Worm (Caenorhabditis elegans) whole organism, midembryonic: ENCODE results near the gene F53E2.2.

Source experiments
- T22C8.4 ChIP-seq: fragments of 200-800 bp; sonication (Bioruptor generic); IDR thresholded peaks from 2 replicates; pipeline ENCODE4 v1.3.6; 2022; ENCODE audit warnings: missing genetic modification characterization, missing compliant biosample characterization
- cog-1 ChIP-seq: sonication (generic microtip); optimal IDR thresholded peaks from 2 replicates; lab custom pipeline; 2016; ENCODE audit warnings: missing genetic modification characterization, missing compliant biosample characterization
- flt-1 ChIP-seq: fragments of 200-800 bp; sonication (Bioruptor generic); IDR thresholded peaks from 2 replicates; pipeline ENCODE4 v1.3.6; 2022; ENCODE audit warnings: missing genetic modification characterization, missing compliant biosample characterization
- klf-2 ChIP-seq: fragments of 200-800 bp; sonication (Bioruptor generic); conservative IDR thresholded peaks from 2 replicates; pipeline ENCODE4 v1.3.6; 2022; ENCODE audit warnings: missing genetic modification reagents, missing genetic modification characterization, missing compliant biosample characterization
- med-1 ChIP-seq: sonication (generic microtip); optimal IDR thresholded peaks from 2 replicates; lab custom pipeline; 2017; ENCODE audit warnings: missing genetic modification characterization, mild to moderate bottlenecking, missing compliant biosample characterization, antibody characterized with exemption, missing genetic modification reagents; ENCODE audit not compliant: insufficient read depth
- ref-1 ChIP-seq: fragments of 200-800 bp; sonication (Bioruptor generic); conservative IDR thresholded peaks from 2 replicates; pipeline ENCODE4 v1.3.6; 2022; ENCODE audit warnings: missing genetic modification reagents, missing genetic modification characterization, missing compliant biosample characterization
- tab-1 ChIP-seq: fragments of 200-800 bp; sonication (Bioruptor generic); IDR thresholded peaks from 2 replicates; pipeline ENCODE4 v1.3.6; 2022; ENCODE audit warnings: missing genetic modification characterization, missing compliant biosample characterization
- ztf-23 ChIP-seq: fragments of 200-800 bp; sonication (Bioruptor generic); IDR thresholded peaks from 2 replicates; pipeline ENCODE4 v1.3.6; 2022; ENCODE audit warnings: missing genetic modification reagents, missing genetic modification characterization, missing compliant biosample characterization
- ztf-29 ChIP-seq: fragments of 200-800 bp; sonication (Bioruptor generic); IDR thresholded peaks from 2 replicates; pipeline ENCODE4 v1.3.6; 2022; ENCODE audit warnings: missing genetic modification reagents, missing genetic modification characterization, missing compliant biosample characterization

Gene F53E2.2

DNA sequence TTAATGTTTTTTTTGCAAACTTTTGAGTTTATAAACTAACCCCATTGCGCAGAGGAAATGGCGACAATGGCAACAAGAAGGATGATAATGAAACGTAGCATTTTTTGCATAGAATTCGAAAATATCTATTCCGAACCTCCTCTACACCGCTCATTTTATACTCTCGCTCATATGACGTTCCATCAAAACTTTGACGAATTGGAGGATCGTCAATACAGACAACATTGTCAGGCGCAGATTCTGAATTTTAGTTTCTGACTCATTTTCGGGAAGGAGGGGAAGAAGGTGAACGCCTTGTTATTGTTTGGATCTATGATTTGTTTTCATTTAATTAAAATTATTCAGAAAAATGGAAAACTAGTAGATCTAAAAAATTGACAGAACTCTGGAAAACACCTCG, 30.7 kb upstream of the F53E2.2 start, which contains the start of gene cnc-1:
Gene cnc-1, minus strand, starts transcription at position 101 of the 400 bp plus-strand sequence.
- TF ChIP-seq flt-1 (GFP tag; lab: Robert Waterston, UW) (no peak), klf-2 (no peak), T22C8.4 (no peak), ztf-29 (GFP tag; lab: Robert Waterston, UW) (no peak), cog-1 (tag; lab: Kevin White, UChicago) (no peak), med-1 (no peak), ztf-23 (GFP tag; lab: Robert Waterston, UW) (no peak), tab-1 (GFP tag; lab: Robert Waterston, UW) (no peak), ref-1 (GFP tag; lab: Robert Waterston, UW) (no peak)

DNA sequence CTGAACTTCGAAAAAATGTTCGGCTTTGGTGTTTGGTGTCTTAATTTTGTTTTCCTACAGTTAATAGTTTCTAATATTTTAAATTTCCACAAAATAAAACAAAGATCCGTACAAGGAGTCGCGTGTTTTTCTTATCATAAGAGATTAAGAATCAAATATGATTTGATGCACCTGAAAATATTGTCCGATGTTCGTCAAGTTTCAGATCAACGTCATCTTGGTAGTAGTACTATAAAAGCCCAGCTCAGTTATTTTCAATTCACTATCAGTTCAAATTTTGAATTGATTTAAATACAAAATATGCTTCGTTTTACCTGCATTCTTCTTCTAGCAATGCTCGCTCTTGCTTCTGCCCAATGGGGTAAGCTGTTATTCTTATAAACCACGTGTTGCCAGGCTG, 29.8 kb upstream of the F53E2.2 start, which contains the start of gene cnc-5:
Gene cnc-5, plus strand, starts transcription at position 301 of the 400 bp plus-strand sequence.
- TF ChIP-seq flt-1 (GFP tag; lab: Robert Waterston, UW) = no peak
- TF ChIP-seq cog-1 (tag; lab: Kevin White, UChicago) = no peak
- no peak for TF ChIP-seq ztf-23 (GFP tag; lab: Robert Waterston, UW)
- TF ChIP-seq ztf-29 (GFP tag; lab: Robert Waterston, UW) = no peak
- TF ChIP-seq klf-2 = no peak
- no peak for TF ChIP-seq med-1
- TF ChIP-seq tab-1 (GFP tag; lab: Robert Waterston, UW) = no peak
- no peak for TF ChIP-seq ref-1 (GFP tag; lab: Robert Waterston, UW)
- no peak for TF ChIP-seq T22C8.4

DNA sequence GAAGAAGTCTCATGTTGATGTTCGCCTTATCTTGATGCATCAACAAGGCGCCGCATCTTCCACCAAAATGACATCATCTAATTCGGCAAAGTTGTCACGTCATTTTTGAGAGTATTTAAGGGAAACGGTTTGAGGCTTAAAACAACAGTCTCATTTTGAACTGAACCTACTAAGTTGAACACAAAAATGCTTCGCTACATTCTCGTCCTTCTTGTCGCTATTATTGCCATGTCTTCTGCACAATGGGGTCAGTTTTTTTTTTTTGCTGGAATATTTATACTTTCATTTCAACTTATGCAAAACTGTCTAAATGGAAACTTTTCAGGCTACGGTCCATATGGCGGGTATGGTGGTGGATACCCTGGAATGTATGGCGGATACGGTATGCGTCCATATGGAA, 27.8 kb upstream of the F53E2.2 start, which contains the start of gene cnc-4:
Gene cnc-4, plus strand, starts transcription at position 117 of the 400 bp plus-strand sequence.
- no peak for TF ChIP-seq flt-1 (GFP tag; lab: Robert Waterston, UW)
- TF ChIP-seq tab-1 (GFP tag; lab: Robert Waterston, UW) = no peak
- no peak for TF ChIP-seq ztf-23 (GFP tag; lab: Robert Waterston, UW)
- no peak for TF ChIP-seq T22C8.4
- no peak for TF ChIP-seq med-1
- TF ChIP-seq ztf-29 (GFP tag; lab: Robert Waterston, UW) = no peak
- TF ChIP-seq cog-1 (tag; lab: Kevin White, UChicago) = no peak
- no peak for TF ChIP-seq klf-2
- TF ChIP-seq ref-1 (GFP tag; lab: Robert Waterston, UW) = no peak

DNA sequence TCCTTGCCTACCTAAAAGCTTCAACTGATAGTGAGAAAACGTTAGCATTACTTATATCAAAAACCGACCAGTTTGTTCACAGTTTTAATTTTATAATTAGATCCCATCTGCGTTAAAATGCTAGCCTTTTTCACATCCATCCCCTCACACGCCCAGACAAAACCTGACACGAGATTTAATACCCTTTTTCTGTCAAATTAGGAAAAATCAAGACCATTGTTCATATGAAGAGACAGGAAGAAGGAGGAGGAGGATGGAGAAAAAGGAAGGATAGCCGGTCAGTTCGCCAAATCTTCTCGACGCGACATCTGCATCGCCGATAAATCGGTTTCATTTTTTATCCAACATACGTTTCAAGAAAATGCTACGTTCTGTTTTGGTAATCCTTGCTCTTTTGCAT, 27.2 kb upstream of the F53E2.2 start, which contains the start of gene cnc-3:
Gene cnc-3, plus strand, starts transcription at position 281 of the 400 bp plus-strand sequence.
- TF ChIP-seq ztf-29 (GFP tag; lab: Robert Waterston, UW) (no peak), ref-1 (GFP tag; lab: Robert Waterston, UW) (no peak), T22C8.4 (no peak), tab-1 (GFP tag; lab: Robert Waterston, UW) (no peak), flt-1 (GFP tag; lab: Robert Waterston, UW) (no peak), med-1 (no peak)

DNA sequence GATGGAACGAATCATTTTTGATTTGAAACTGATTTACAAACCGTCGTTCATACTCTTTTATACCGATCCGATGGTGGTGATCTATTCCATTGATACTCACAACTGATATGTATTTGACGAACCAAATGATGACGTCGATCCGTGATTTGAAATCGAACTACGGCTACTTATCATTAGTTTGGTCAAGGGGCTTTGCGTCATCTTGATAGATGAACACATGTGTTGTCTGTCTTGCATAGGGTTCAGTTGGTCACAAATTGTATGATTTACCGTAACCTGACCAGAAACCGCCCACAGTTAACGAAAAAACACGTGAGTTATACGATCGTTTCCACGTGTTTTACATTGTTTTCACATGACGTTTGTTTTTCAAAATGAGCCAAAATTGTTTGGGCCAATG, 24.7 kb upstream of the F53E2.2 start, which contains the start of gene cnc-2:
Gene cnc-2, minus strand, starts transcription at position 24 of the 400 bp plus-strand sequence.
- TF ChIP-seq med-1 (no peak), ztf-23 (GFP tag; lab: Robert Waterston, UW) (no peak), cog-1 (tag; lab: Kevin White, UChicago) (no peak), flt-1 (GFP tag; lab: Robert Waterston, UW) (no peak), ref-1 (GFP tag; lab: Robert Waterston, UW) (no peak), tab-1 (GFP tag; lab: Robert Waterston, UW) (no peak), ztf-29 (GFP tag; lab: Robert Waterston, UW) (no peak), T22C8.4 (no peak), klf-2 (no peak)

DNA sequence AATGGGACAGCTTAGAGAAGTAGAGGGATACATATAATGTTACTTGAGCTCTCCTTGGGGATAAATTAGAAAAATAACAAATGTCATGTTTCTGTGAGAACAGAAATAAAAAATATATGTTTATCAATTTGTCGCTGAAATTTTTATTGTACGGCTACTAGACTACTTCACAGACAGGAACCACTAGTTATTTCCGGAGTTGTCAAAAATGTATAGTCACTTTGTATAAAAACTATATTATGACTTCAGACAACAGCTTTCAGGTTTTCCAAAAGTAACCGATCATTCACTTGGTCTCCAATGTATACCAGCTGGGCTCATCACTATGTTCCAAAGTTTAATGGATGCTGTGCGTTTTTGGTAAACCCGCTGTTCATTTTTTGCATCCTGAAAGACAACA, 23.6 kb upstream of the F53E2.2 start, which contains the start of gene srj-23:
Gene srj-23, plus strand, starts transcription at position 301 of the 400 bp plus-strand sequence.
- no peak for TF ChIP-seq med-1
- no peak for TF ChIP-seq ztf-23 (GFP tag; lab: Robert Waterston, UW)
- TF ChIP-seq cog-1 (tag; lab: Kevin White, UChicago) = no peak
- TF ChIP-seq flt-1 (GFP tag; lab: Robert Waterston, UW) = no peak
- no peak for TF ChIP-seq ztf-29 (GFP tag; lab: Robert Waterston, UW)
- TF ChIP-seq tab-1 (GFP tag; lab: Robert Waterston, UW) = no peak
- TF ChIP-seq klf-2 = no peak
- no peak for TF ChIP-seq T22C8.4
- no peak for TF ChIP-seq ref-1 (GFP tag; lab: Robert Waterston, UW)

DNA sequence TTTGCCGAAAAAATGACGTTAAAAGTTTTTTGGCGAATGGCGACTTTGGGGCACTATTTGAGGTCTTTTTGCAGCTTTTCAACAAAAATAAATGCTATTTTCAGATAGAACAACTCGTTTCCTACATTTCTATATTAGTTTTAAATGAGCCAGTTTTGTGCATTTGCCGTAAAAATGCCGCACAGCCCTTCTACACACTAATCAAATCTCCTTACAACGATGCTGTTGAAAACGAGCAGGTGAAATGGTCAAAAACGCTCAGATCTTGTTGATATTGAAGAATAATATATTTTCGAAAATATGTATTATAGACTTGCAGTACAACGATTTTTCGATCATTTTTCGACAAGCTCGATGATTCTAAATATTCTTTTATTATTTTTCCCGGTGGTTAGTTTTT, 20.1 kb upstream of the F53E2.2 start, which contains the start of gene chil-14:
Gene chil-14, plus strand, starts transcription at position 301 of the 400 bp plus-strand sequence.
- TF ChIP-seq klf-2 (no peak), tab-1 (GFP tag; lab: Robert Waterston, UW) (no peak), ref-1 (GFP tag; lab: Robert Waterston, UW) (no peak), flt-1 (GFP tag; lab: Robert Waterston, UW) (no peak), cog-1 (tag; lab: Kevin White, UChicago) (no peak)

DNA sequence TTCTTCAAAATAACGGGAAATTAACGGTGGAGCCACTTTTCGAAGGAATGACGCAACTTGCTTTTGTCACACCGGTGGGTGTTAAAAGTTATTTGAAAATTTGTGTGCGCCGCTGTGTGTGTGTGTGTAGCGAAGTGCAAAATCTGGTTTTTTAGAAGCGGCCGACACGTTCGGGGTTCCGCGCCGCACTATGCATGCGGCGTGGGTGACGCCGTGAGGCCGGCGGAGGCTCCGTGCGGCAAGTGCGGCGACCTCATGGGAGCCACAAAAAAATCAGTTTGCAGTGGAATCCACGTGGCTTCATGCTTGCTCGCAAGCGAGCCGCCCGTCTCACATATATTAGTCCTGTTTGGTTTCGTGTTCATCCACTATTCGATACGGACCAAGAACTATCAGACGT, 19.6 kb upstream of the F53E2.2 start:
- TF ChIP-seq T22C8.4 (no peak), med-1 (no peak), ztf-23 (GFP tag; lab: Robert Waterston, UW) (no peak), tab-1 (GFP tag; lab: Robert Waterston, UW) (no peak), ztf-29 (GFP tag; lab: Robert Waterston, UW) (no peak), klf-2 (no peak), flt-1 (GFP tag; lab: Robert Waterston, UW) (no peak)

DNA sequence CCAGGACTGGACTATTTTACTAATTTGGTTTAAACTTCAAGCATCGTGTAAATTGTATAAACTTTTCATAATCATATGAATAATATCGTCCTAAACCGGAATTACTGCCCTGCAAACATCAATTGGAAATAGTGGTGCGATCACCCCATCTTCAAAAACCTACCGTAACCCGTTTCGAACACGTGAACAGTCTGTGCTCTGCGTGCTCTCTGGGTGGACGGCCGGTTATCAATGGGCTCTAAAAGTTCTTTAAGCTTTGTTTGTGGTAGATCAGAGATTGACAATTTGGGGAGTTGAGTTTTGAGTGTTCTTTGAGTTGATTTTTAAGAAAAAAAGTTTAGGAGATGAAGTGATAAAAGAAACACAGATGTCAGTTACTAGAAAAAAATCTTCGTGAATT, 18.3 kb upstream of the F53E2.2 start:
- TF ChIP-seq tab-1 (GFP tag; lab: Robert Waterston, UW) (no peak), ztf-29 (GFP tag; lab: Robert Waterston, UW) (no peak), ztf-23 (GFP tag; lab: Robert Waterston, UW) (no peak), flt-1 (GFP tag; lab: Robert Waterston, UW) (no peak), med-1 (no peak), ref-1 (GFP tag; lab: Robert Waterston, UW) (no peak), T22C8.4 (no peak), cog-1 (tag; lab: Kevin White, UChicago) (no peak), klf-2 (no peak)

DNA sequence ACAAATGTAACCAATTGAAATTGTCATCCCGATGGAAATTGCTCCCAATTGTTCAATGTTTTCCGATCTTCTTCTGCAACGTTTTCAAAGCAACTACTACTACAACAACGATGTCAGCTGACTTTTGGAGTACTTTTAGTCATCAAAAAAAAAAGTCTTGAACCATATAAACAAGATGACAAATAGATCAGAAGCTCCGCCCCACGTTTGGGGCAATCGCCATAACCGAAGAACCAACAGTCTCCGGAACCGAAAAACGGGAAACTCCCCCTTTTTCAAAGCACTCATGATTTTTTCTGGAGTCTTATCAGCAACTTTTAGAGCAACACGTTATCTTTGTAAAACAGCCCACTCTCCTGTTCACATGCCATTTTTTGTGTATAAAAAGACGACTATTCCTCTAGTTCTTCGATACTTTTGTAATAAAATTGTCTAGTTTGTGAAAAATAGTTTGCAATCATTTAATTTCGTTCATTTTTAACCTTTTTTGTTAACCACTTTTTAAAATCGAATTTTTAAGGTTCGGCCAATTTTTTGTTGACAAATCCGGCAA, 15.4 kb upstream of the F53E2.2 start:
- no peak for TF ChIP-seq tab-1 (GFP tag; lab: Robert Waterston, UW)
- TF ChIP-seq med-1 = no peak
- TF ChIP-seq klf-2 = no peak
- no peak for TF ChIP-seq T22C8.4
- no peak for TF ChIP-seq flt-1 (GFP tag; lab: Robert Waterston, UW)
- no peak for TF ChIP-seq ref-1 (GFP tag; lab: Robert Waterston, UW)
- no peak for TF ChIP-seq cog-1 (tag; lab: Kevin White, UChicago)
- no peak for TF ChIP-seq ztf-29 (GFP tag; lab: Robert Waterston, UW)
- TF ChIP-seq ztf-23 (GFP tag; lab: Robert Waterston, UW) = no peak
